Worm (Caenorhabditis elegans) whole organism, L3 larva: Measurements from ENCODE around the gene sto-4.

Source experiments
- nhr-11 ChIP-seq: fragments of 150-350 bp; optimal IDR thresholded peaks from 2 replicates; lab custom pipeline; 2014; ENCODE audit warnings: missing biosample characterization, missing genetic modification characterization
- pqm-1 ChIP-seq: fragments of 150-350 bp; optimal IDR thresholded peaks from 2 replicates; lab custom pipeline; 2017; ENCODE audit warnings: missing biosample characterization, missing genetic modification characterization, inconsistent platforms
- sea-2 ChIP-seq: fragments of 150-350 bp; sonication (generic microtip); optimal IDR thresholded peaks from 4 replicates; lab custom pipeline; 2014; ENCODE audit warnings: missing biosample characterization, missing genetic modification reagents, missing genetic modification characterization
- zag-1 ChIP-seq: fragments of 150-350 bp; optimal IDR thresholded peaks from 2 replicates; lab custom pipeline; 2014; ENCODE audit warnings: missing biosample characterization, missing genetic modification characterization
- ztf-11 ChIP-seq: fragments of 150-350 bp; optimal IDR thresholded peaks from 2 replicates; lab custom pipeline; 2014; ENCODE audit warnings: missing biosample characterization, missing genetic modification characterization

- TF ChIP-seq nhr-11 (tag; lab: Kevin White, UChicago) = no peak
- no peak for TF ChIP-seq zag-1 (tag; lab: Kevin White, UChicago)
- TF ChIP-seq sea-2 (GFP tag; lab: Kevin White, UChicago) = no peak
- TF ChIP-seq pqm-1 (tag; lab: Kevin White, UChicago) = no peak
- TF ChIP-seq ztf-11 = no peak
Measured at ce11 chrX:11665522-11666017, 21.6 kb downstream of the sto-4 start.
